Fruit fly (Drosophila melanogaster) whole organism, embryonic: ENCODE results near the gene ssp7.

Experiments
- CG10565 ChIP-seq: fragments of 200-800 bp; sonication (Bioruptor generic); optimal IDR thresholded peaks from 3 replicates; lab custom pipeline; 2016; ENCODE audit warnings: missing biosample characterization, mild to moderate bottlenecking, missing genetic modification characterization
- CG1233 ChIP-seq: fragments of 200-800 bp; sonication (Bioruptor generic); optimal IDR thresholded peaks from 4 replicates; lab custom pipeline; 2018; ENCODE audit warnings: missing biosample characterization, mild to moderate bottlenecking, missing genetic modification characterization
- CG1602 ChIP-seq: fragments of 200-800 bp; sonication (Bioruptor generic); optimal IDR thresholded peaks from 3 replicates; lab custom pipeline; 2016; ENCODE audit warnings: missing biosample characterization, missing genetic modification characterization
- CG16779 ChIP-seq: fragments of 200-800 bp; sonication (Bioruptor generic); IDR thresholded peaks from 2 replicates; pipeline ENCODE4 v1.3.6; 2022; ENCODE audit warnings: missing biosample characterization, missing genetic modification characterization
- CG16813 ChIP-seq: fragments of 200-800 bp; sonication (Bioruptor generic); IDR thresholded peaks from 3 replicates; pipeline ENCODE4 v1.3.6; 2022; ENCODE audit warnings: missing biosample characterization, missing genetic modification characterization; ENCODE audit not compliant: partially characterized antibody
- CG1792 ChIP-seq: fragments of 200-800 bp; sonication (Bioruptor generic); optimal IDR thresholded peaks from 2 replicates; lab custom pipeline; 2016; ENCODE audit warnings: missing biosample characterization, missing genetic modification characterization
- CG18599 ChIP-seq: fragments of 200-800 bp; sonication (Bioruptor generic); optimal IDR thresholded peaks from 3 replicates; lab custom pipeline; 2017; ENCODE audit warnings: missing biosample characterization, missing genetic modification characterization, mild to moderate bottlenecking, moderate library complexity, missing genetic modification reagents
- CG30403 ChIP-seq: fragments of 200-800 bp; sonication (Bioruptor generic); optimal IDR thresholded peaks from 3 replicates; lab custom pipeline; 2016; ENCODE audit warnings: missing biosample characterization, missing genetic modification characterization
- CG32532 ChIP-seq: fragments of 200-800 bp; sonication (Bioruptor generic); IDR thresholded peaks from 2 replicates; pipeline ENCODE4 v1.3.6; 2022; ENCODE audit warnings: missing biosample characterization, missing genetic modification characterization
- CG43689 ChIP-seq: fragments of 200-800 bp; sonication (Bioruptor generic); IDR thresholded peaks from 2 replicates; pipeline ENCODE4 v1.3.6; 2022; ENCODE audit warnings: missing biosample characterization, missing genetic modification characterization
- CG4820 ChIP-seq: fragments of 200-800 bp; sonication (Bioruptor generic); optimal IDR thresholded peaks from 3 replicates; lab custom pipeline; 2016; ENCODE audit warnings: missing biosample characterization, missing genetic modification characterization
- CG6765 ChIP-seq: fragments of 200-800 bp; sonication (Bioruptor generic); optimal IDR thresholded peaks from 3 replicates; lab custom pipeline; 2017; ENCODE audit warnings: missing biosample characterization, mild to moderate bottlenecking, missing genetic modification characterization
- CG7556 ChIP-seq: fragments of 200-800 bp; sonication (Bioruptor generic); optimal IDR thresholded peaks from 2 replicates; lab custom pipeline; 2017; ENCODE audit warnings: missing biosample characterization, mild to moderate bottlenecking, missing genetic modification characterization
- CG7745 ChIP-seq: fragments of 200-800 bp; sonication (Bioruptor generic); optimal IDR thresholded peaks from 2 replicates; lab custom pipeline; 2018; ENCODE audit warnings: missing biosample characterization, mild to moderate bottlenecking, missing genetic modification characterization, moderate library complexity
- CG7963 ChIP-seq: fragments of 200-800 bp; sonication (Bioruptor generic); IDR thresholded peaks from 3 replicates; pipeline ENCODE4 v1.3.6; 2022; ENCODE audit warnings: missing biosample characterization, missing genetic modification characterization; ENCODE audit not compliant: partially characterized antibody
- CG9876 ChIP-seq: fragments of 200-800 bp; sonication (Bioruptor generic); optimal IDR thresholded peaks from 2 replicates; lab custom pipeline; 2016; ENCODE audit warnings: missing biosample characterization, missing genetic modification characterization
- E2f2 ChIP-seq: fragments of 200-800 bp; sonication (Bioruptor generic); IDR thresholded peaks from 2 replicates; pipeline ENCODE4 v1.3.6; 2022; ENCODE audit warnings: missing biosample characterization, missing genetic modification characterization
- Elba2 ChIP-seq: fragments of 200-800 bp; sonication (Bioruptor generic); optimal IDR thresholded peaks from 3 replicates; lab custom pipeline; 2016; ENCODE audit warnings: missing biosample characterization, missing genetic modification characterization
- Ets65A ChIP-seq: fragments of 200-800 bp; sonication (Bioruptor generic); peaks from one replicate; lab custom pipeline; 2016; ENCODE audit warnings: missing biosample characterization, missing genetic modification characterization
- Fer1 ChIP-seq: fragments of 200-800 bp; sonication (Bioruptor generic); optimal IDR thresholded peaks from 2 replicates; lab custom pipeline; 2017; ENCODE audit warnings: missing biosample characterization, mild to moderate bottlenecking, missing genetic modification characterization
- Hr39 ChIP-seq: fragments of >200 bp; optimal IDR thresholded peaks from 2 replicates; lab custom pipeline; 2017
- Jarid2 ChIP-seq: fragments of 200-800 bp; sonication (Bioruptor generic); optimal IDR thresholded peaks from 3 replicates; lab custom pipeline; 2017; ENCODE audit warnings: mild to moderate bottlenecking, missing biosample characterization, missing genetic modification reagents, missing genetic modification characterization
- Mes4 ChIP-seq: fragments of 200-800 bp; sonication (Bioruptor generic); optimal IDR thresholded peaks from 2 replicates; lab custom pipeline; 2016; ENCODE audit warnings: missing biosample characterization, missing genetic modification characterization
- Nf-YA ChIP-seq: fragments of 200-800 bp; sonication (Bioruptor generic); IDR thresholded peaks from 2 replicates; pipeline ENCODE4 v1.3.6; 2022; ENCODE audit warnings: missing biosample characterization, missing genetic modification characterization
- Oli ChIP-seq: fragments of 200-800 bp; sonication (Bioruptor generic); optimal IDR thresholded peaks from 2 replicates; lab custom pipeline; 2018; ENCODE audit warnings: missing biosample characterization, mild to moderate bottlenecking, missing genetic modification characterization, moderate library complexity
- Optix ChIP-seq: fragments of 200-800 bp; sonication (Bioruptor generic); IDR thresholded peaks from 3 replicates; pipeline ENCODE4 v1.3.6; 2022; ENCODE audit warnings: missing biosample characterization, missing genetic modification characterization
- Usf ChIP-seq: fragments of 200-800 bp; sonication (Bioruptor generic); optimal IDR thresholded peaks from 2 replicates; lab custom pipeline; 2017; ENCODE audit warnings: missing genotype, missing biosample characterization, missing genetic modification characterization
- Vsx1 ChIP-seq: fragments of 200-800 bp; sonication (Bioruptor generic); optimal IDR thresholded peaks from 2 replicates; lab custom pipeline; 2017; ENCODE audit warnings: missing biosample characterization, mild to moderate bottlenecking, missing genetic modification characterization, missing genetic modification reagents
- ato ChIP-seq: fragments of 200-800 bp; sonication (Bioruptor generic); IDR thresholded peaks from 2 replicates; pipeline ENCODE4 v1.3.6; 2022; ENCODE audit warnings: missing biosample characterization, missing genetic modification characterization; ENCODE audit not compliant: partially characterized antibody
- bbx ChIP-seq: fragments of 200-800 bp; sonication (Bioruptor generic); IDR thresholded peaks from 2 replicates; pipeline ENCODE4 v1.3.6; 2022; ENCODE audit warnings: missing biosample characterization, missing genetic modification characterization; ENCODE audit not compliant: partially characterized antibody
- cg ChIP-seq: fragments of 200-800 bp; sonication (Bioruptor generic); optimal IDR thresholded peaks from 3 replicates; lab custom pipeline; 2019; ENCODE audit warnings: missing biosample characterization, mild to moderate bottlenecking, missing genetic modification characterization, moderate library complexity
- crc ChIP-seq: fragments of 200-800 bp; sonication (Bioruptor generic); optimal IDR thresholded peaks from 2 replicates; lab custom pipeline; 2016; ENCODE audit warnings: missing biosample characterization, missing genetic modification characterization
- dm ChIP-seq: fragments of 200-800 bp; sonication (Bioruptor generic); optimal IDR thresholded peaks from 3 replicates; lab custom pipeline; 2016; ENCODE audit warnings: missing biosample characterization, missing genetic modification characterization
- eve ChIP-seq, 2 experiments: fragments of >200 bp; optimal IDR thresholded peaks; 2 replicates each; lab custom pipeline; 2017; ENCODE audit warnings: missing biosample characterization in 2 of 2, missing genetic modification characterization in 2 of 2
- exex ChIP-seq: fragments of 200-800 bp; sonication (Bioruptor generic); optimal IDR thresholded peaks from 4 replicates; lab custom pipeline; 2018; ENCODE audit warnings: missing biosample characterization, mild to moderate bottlenecking, missing genetic modification characterization, moderate library complexity
- fd96Cb ChIP-seq: fragments of 200-800 bp; sonication (Bioruptor generic); optimal IDR thresholded peaks from 2 replicates; lab custom pipeline; 2018; ENCODE audit warnings: missing biosample characterization, mild to moderate bottlenecking, missing genetic modification characterization, moderate library complexity
- gce ChIP-seq: fragments of 200-800 bp; sonication (Bioruptor generic); IDR thresholded peaks from 3 replicates; pipeline ENCODE4 v1.3.6; 2022; ENCODE audit warnings: missing biosample characterization, missing genetic modification characterization
- inv ChIP-seq: fragments of 200-800 bp; sonication (Bioruptor generic); IDR thresholded peaks from 2 replicates; pipeline ENCODE4 v1.3.6; 2022; ENCODE audit warnings: missing biosample characterization, missing genetic modification characterization; ENCODE audit not compliant: partially characterized antibody
- ken ChIP-seq: fragments of 200-800 bp; sonication (Bioruptor generic); IDR thresholded peaks from 3 replicates; pipeline ENCODE4 v1.3.6; 2022; ENCODE audit warnings: missing biosample characterization, missing genetic modification characterization
- lmd ChIP-seq: fragments of 200-800 bp; sonication (Bioruptor generic); IDR thresholded peaks from 2 replicates; pipeline ENCODE4 v1.3.6; 2022; ENCODE audit warnings: missing biosample characterization, missing genetic modification characterization
- maf-S ChIP-seq: fragments of 200-800 bp; sonication (Bioruptor generic); optimal IDR thresholded peaks from 2 replicates; lab custom pipeline; 2016; ENCODE audit warnings: missing biosample characterization, missing genetic modification characterization
- org-1 ChIP-seq: fragments of 200-800 bp; sonication (Bioruptor generic); optimal IDR thresholded peaks from 2 replicates; lab custom pipeline; 2017; ENCODE audit warnings: missing biosample characterization, missing genetic modification characterization
- pho ChIP-seq: fragments of 200-800 bp; sonication (Bioruptor generic); optimal IDR thresholded peaks from 2 replicates; lab custom pipeline; 2016; ENCODE audit warnings: missing biosample characterization, missing genetic modification characterization
- pita ChIP-seq: fragments of 200-800 bp; sonication (Bioruptor generic); optimal IDR thresholded peaks from 2 replicates; lab custom pipeline; 2017; ENCODE audit warnings: missing biosample characterization, mild to moderate bottlenecking, missing genetic modification characterization
- pros ChIP-seq: fragments of 200-800 bp; sonication (Bioruptor generic); optimal IDR thresholded peaks from 3 replicates; lab custom pipeline; 2019; ENCODE audit warnings: missing biosample characterization, mild to moderate bottlenecking, missing genetic modification characterization, moderate library complexity
- sc ChIP-seq, 3 experiments: fragments of >200 bp in 2 of 3; fragments of 200-800 bp in 1 of 3; sonication (Bioruptor generic) in 1 of 3; optimal IDR thresholded peaks; 2 replicates in 2 of 3; 3 replicates in 1 of 3; lab custom pipeline; 2017; ENCODE audit warnings: mild to moderate bottlenecking in 1 of 3, missing biosample characterization in 1 of 3, missing genetic modification characterization in 1 of 3, missing genetic modification reagents in 1 of 3
- scrt ChIP-seq: fragments of 200-800 bp; sonication (Bioruptor generic); optimal IDR thresholded peaks from 2 replicates; lab custom pipeline; 2018; ENCODE audit warnings: missing biosample characterization, mild to moderate bottlenecking, missing genetic modification characterization, moderate library complexity
- shn ChIP-seq: fragments of 200-800 bp; sonication (Bioruptor generic); optimal IDR thresholded peaks from 3 replicates; lab custom pipeline; 2016; ENCODE audit warnings: missing biosample characterization, missing genetic modification characterization
- sisA ChIP-seq: fragments of 200-800 bp; sonication (Bioruptor generic); IDR thresholded peaks from 2 replicates; pipeline ENCODE4 v1.3.6; 2022; ENCODE audit warnings: missing biosample characterization, missing genetic modification characterization
- trh ChIP-seq: fragments of 200-800 bp; sonication (Bioruptor generic); optimal IDR thresholded peaks from 2 replicates; lab custom pipeline; 2016; ENCODE audit warnings: missing biosample characterization, missing genetic modification characterization

The ssp7 gene

dm6 chrX:11153826-11154510 lies 13.9 kb upstream of the ssp7 start, which contains the start of the genes rtv and Dlic (continued):
- TF ChIP-seq CG18599 (no peak), Nf-YA (GFP tag; lab: Robert Waterston, UW) (no peak), ato (GFP tag; lab: Robert Waterston, UW) (no peak), pita (GFP tag; lab: Kevin White, UChicago) (peak; percentile 8), crc (GFP tag; lab: Kevin White, UChicago) (no peak), Optix (GFP tag; lab: Robert Waterston, UW) (no peak), gce (GFP tag; lab: Robert Waterston, UW) (no peak), CG30403 (GFP tag; lab: Kevin White, UChicago) (peak; percentile 54), org-1 (GFP tag; lab: Kevin White, UChicago) (no peak), CG1602 (GFP tag; lab: Kevin White, UChicago) (no peak), Usf (GFP tag; lab: Kevin White, UChicago) (no peak), maf-S (GFP tag; lab: Kevin White, UChicago) (no peak), CG10565 (GFP tag; lab: Kevin White, UChicago) (no peak), Fer1 (GFP tag; lab: Kevin White, UChicago) (no peak), Jarid2 (GFP tag; lab: Kevin White, UChicago) (no peak), dm (GFP tag; lab: Kevin White, UChicago) (no peak), eve (GFP tag; optimal IDR thresholded peaks at IDR 0.05; lab: Kevin White, UChicago) (no peak), Mes4 (GFP tag; lab: Kevin White, UChicago) (peak; percentile 29), E2f2 (GFP tag; lab: Robert Waterston, UW) (peak; percentile 48; the same call in 1 of the 2 replicates), CG9876 (GFP tag; lab: Kevin White, UChicago) (no peak), cg (GFP tag; lab: Kevin White, UChicago) (no peak), Oli (tag; lab: Kevin White, UChicago) (no peak), CG4820 (no peak), scrt (no peak), ken (GFP tag; lab: Robert Waterston, UW) (no peak), sisA (GFP tag; lab: Robert Waterston, UW) (no peak), lmd (GFP tag; lab: Robert Waterston, UW) (no peak), CG7745 (no peak), inv (GFP tag; lab: Robert Waterston, UW) (peak; percentile 63), sc (optimal IDR thresholded peaks at IDR 0.05; lab: Kevin White, UChicago) (no peak), sc (GFP tag; optimal IDR thresholded peaks at IDR 0.05; lab: Kevin White, UChicago) (no peak), CG43689 (GFP tag; lab: Robert Waterston, UW) (no peak), CG16813 (GFP tag; lab: Robert Waterston, UW) (peak; percentile 73), fd96Cb (tag; lab: Kevin White, UChicago) (no peak), trh (no peak), CG7963 (GFP tag; lab: Robert Waterston, UW) (no peak; the same call in 2 of the 3 replicates), CG16779 (GFP tag; lab: Robert Waterston, UW) (no peak), Elba2 (GFP tag; lab: Kevin White, UChicago) (no peak), bbx (GFP tag; lab: Robert Waterston, UW) (peak; percentile 57; the same call in 1 of the 2 replicates), shn (peak; percentile 2), CG1233 (GFP tag; lab: Kevin White, UChicago) (peak; percentile 17), CG32532 (GFP tag; lab: Robert Waterston, UW) (peak; percentile 48; the same call in 1 of the 2 replicates), pros (no peak), pho (GFP tag; lab: Kevin White, UChicago) (no peak), Vsx1 (GFP tag; lab: Kevin White, UChicago) (no peak), CG1792 (GFP tag; lab: Kevin White, UChicago) (no peak), CG7556 (GFP tag; lab: Kevin White, UChicago) (no peak), CG6765 (GFP tag; lab: Kevin White, UChicago) (no peak), exex (tag; lab: Kevin White, UChicago) (peak; percentile 20), Ets65A (GFP tag; lab: Kevin White, UChicago) (peak; percentile 85), Hr39 (lab: Kevin White, UChicago) (no peak)
